Fruit fly (Drosophila melanogaster): ENCODE results near the gene DCTN1-p150.
A peak's percentile ranks its signal among the peaks of the same experiment; 100 is the strongest.

DCTN1-p150 gene

DNA sequence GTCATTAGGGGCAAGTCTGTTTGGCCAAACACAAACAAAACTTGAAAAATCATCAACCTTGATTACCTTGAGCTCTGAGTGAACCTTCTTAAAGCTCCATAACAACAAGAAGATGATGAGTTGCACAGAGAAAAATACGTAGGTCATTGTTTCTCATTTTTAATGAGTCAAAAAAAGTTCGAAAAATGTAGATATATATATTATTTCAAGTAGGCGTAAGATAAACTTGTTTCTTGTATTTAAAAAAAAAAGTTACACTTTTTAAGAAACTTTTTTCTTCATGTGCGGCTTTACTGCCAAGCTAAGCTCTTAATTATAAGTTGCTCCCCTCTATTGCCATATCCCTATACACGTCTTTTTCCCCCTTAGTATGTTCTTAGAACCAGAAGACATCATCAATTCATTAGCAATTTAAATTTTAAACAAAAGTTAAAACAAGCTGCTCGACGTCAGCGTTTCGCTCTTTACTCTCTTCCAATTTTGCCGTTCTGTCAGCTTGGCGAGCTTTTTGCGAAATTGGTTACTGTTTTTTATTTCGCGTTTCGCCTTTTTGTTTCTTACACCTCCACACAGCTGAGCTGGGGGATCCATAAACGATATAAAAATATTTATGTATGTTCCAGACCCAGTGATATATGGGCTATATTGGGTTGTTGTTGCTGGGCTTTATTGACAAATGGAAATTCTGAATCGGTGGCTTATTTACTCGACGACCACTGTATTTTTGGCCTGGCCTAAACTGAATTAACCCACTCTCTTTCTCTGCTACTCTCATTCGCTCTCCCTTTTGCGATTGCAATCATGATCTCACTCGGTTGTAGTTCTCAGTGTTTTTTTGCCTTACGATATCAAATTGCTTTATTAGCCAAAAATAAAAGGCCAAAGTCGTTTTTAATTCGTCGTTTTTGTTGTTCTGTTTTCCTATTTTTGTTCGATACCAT lies 5.6 kb upstream of the DCTN1-p150 start:
- TF ChIP-seq ovo (GFP tag; optimal IDR thresholded peaks at IDR 0.05): no peak
- TF ChIP-seq tj (GFP tag; optimal IDR thresholded peaks at IDR 0.05): peak; percentile 61
- no peak for TF ChIP-seq Clk (GFP tag; optimal IDR thresholded peaks at IDR 0.05)
- peak; percentile 6 for TF ChIP-seq bab1 (GFP tag; optimal IDR thresholded peaks at IDR 0.05)
- no peak for TF ChIP-seq Mnt (GFP tag; optimal IDR thresholded peaks at IDR 0.05)
- no peak for TF ChIP-seq CG7045 (GFP tag; optimal IDR thresholded peaks at IDR 0.05)
- TF ChIP-seq toe (GFP tag; optimal IDR thresholded peaks at IDR 0.05): no peak
- peak; percentile 24 for TF ChIP-seq Crg-1 (GFP tag; optimal IDR thresholded peaks at IDR 0.05)
- peak; percentile 68 for TF ChIP-seq kay (GFP tag; ENCODE audit: borderline replicate concordance)
- TF ChIP-seq Hr96 (GFP tag; optimal IDR thresholded peaks at IDR 0.05): no peak

DNA sequence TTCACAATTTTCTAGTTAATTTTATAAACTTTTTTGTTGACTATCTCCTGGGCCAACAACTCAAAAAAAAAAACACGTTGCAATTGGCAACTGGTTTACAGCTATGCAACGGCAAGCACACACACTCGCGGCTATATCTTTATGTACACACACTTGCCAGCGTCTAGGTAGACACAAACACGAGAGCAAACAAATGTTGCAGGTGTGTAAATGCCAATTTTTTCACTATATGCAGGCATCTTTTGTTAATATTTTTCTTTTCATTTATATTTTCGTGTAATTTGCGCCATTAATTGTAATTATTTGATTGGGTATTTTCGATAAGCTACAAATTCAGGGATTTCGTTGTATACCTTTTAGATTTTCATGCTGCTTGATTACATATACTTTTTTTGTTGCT lies 4.5 kb upstream of the DCTN1-p150 start:
- TF ChIP-seq CG7101 (tag; optimal IDR thresholded peaks at IDR 0.05) (peak; percentile 9), cic (GFP tag; optimal IDR thresholded peaks at IDR 0.05) (no peak), CG1620 (GFP tag; optimal IDR thresholded peaks at IDR 0.05) (no peak), Clk (GFP tag; optimal IDR thresholded peaks at IDR 0.05) (no peak), Crg-1 (GFP tag; optimal IDR thresholded peaks at IDR 0.05) (peak; percentile 47)

DNA sequence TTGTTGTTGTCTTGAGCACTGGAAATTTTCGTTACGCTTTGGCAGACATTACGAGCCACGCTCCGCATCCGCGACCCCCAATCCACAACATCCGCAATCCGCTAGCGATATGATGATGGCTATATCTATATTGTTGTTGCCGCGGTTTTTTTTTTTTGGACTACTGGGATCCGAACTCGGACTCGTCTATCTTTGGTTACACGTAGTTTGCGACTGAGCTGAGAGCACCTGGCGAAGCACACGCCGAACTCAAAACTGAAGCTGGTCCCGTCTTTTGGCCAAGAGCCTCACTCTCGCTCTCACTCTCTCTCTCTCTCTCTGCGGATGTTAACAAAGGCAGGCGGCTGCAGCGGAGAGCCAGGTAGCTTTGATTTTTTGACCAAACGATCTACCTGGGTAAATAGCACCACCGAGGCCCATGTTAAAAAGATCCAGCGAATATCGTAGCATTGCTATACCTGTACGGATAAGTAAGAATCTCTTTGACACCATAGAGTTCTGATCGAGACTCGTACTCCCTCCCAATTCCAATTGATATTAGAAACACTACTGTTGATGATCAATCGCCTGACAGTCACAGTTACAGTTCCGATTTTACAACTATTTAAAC lies 4.0 kb upstream of the DCTN1-p150 start, which contains the start of gene Rgl:
TSS of gene Rgl (minus strand) at position 219 of the 610 bp plus-strand sequence.
- TF ChIP-seq tj (GFP tag; optimal IDR thresholded peaks at IDR 0.05) (peak; percentile 23), Clk (GFP tag; optimal IDR thresholded peaks at IDR 0.05) (no peak)

DNA sequence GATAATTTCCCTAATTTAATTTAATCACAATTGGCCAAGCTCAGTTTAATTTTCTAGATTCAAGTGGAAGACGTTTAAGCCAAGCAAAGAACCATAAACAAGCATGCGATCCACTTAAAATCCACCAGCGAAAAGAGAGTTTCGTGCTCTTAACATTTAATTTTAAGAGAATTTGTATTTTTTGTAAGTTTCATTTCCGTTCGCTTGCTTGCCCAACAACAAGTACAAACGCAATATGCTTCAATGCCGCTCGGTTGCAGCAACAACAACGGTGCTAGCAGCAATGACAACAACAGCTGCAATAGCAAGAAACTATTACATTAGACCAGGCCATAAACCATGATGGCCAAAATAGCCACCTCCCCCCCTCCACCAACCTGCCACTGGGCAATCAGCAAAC lies 5.7 kb downstream of the DCTN1-p150 start:
- TF ChIP-seq Hr96 (GFP tag; optimal IDR thresholded peaks at IDR 0.05) (no peak), CG11617 (GFP tag; optimal IDR thresholded peaks at IDR 0.05) (no peak), Crg-1 (GFP tag; optimal IDR thresholded peaks at IDR 0.05) (no peak), CG7101 (tag; optimal IDR thresholded peaks at IDR 0.05) (no peak), CG1620 (GFP tag; optimal IDR thresholded peaks at IDR 0.05) (no peak)

DNA sequence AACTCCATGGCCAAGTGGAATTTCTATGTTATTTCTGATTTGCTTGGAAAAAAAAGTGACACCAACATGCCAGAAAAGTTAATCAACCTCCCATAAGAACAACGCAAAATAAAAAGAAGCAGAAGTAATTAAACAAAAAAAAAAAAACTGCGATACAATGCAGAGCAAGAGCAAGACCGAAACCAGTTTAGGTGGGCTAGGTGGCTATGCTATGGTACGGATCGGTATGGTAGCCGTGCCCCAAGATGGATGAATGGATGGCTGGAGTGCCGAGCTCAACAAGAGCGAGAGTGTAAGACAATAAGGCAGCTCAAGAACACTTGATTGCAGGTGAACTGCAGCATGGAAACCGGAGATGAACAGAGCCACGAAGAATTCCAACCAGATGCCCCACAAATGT lies 7.6 kb downstream of the DCTN1-p150 start:
- no peak for TF ChIP-seq cnc (optimal IDR thresholded peaks at IDR 0.05)
- no peak for TF ChIP-seq ovo (GFP tag; optimal IDR thresholded peaks at IDR 0.05)
- TF ChIP-seq Hr96 (GFP tag; optimal IDR thresholded peaks at IDR 0.05): no peak
- no peak for TF ChIP-seq Crg-1 (GFP tag; optimal IDR thresholded peaks at IDR 0.05)
- TF ChIP-seq toe (GFP tag; optimal IDR thresholded peaks at IDR 0.05): no peak
- no peak for TF ChIP-seq Mnt (GFP tag; optimal IDR thresholded peaks at IDR 0.05)
- no peak for TF ChIP-seq CG12768 (GFP tag; optimal IDR thresholded peaks at IDR 0.05)
- no peak for TF ChIP-seq bab1 (GFP tag; optimal IDR thresholded peaks at IDR 0.05)
- TF ChIP-seq CG7101 (tag; optimal IDR thresholded peaks at IDR 0.05): no peak
- no peak for TF ChIP-seq pad (GFP tag; optimal IDR thresholded peaks at IDR 0.05)
- TF ChIP-seq CG33017 (tag; optimal IDR thresholded peaks at IDR 0.05): no peak
- TF ChIP-seq Clk (GFP tag; optimal IDR thresholded peaks at IDR 0.05): no peak
- no peak for TF ChIP-seq cic (GFP tag; optimal IDR thresholded peaks at IDR 0.05)
- no peak for TF ChIP-seq CG1620 (GFP tag; optimal IDR thresholded peaks at IDR 0.05)
- TF ChIP-seq kay (GFP tag; ENCODE audit: borderline replicate concordance): no peak
- no peak for TF ChIP-seq tj (GFP tag; optimal IDR thresholded peaks at IDR 0.05)
- TF ChIP-seq CG5204 (GFP tag; optimal IDR thresholded peaks at IDR 0.05): no peak
- no peak for TF ChIP-seq CG14711 (tag; optimal IDR thresholded peaks at IDR 0.05)

DNA sequence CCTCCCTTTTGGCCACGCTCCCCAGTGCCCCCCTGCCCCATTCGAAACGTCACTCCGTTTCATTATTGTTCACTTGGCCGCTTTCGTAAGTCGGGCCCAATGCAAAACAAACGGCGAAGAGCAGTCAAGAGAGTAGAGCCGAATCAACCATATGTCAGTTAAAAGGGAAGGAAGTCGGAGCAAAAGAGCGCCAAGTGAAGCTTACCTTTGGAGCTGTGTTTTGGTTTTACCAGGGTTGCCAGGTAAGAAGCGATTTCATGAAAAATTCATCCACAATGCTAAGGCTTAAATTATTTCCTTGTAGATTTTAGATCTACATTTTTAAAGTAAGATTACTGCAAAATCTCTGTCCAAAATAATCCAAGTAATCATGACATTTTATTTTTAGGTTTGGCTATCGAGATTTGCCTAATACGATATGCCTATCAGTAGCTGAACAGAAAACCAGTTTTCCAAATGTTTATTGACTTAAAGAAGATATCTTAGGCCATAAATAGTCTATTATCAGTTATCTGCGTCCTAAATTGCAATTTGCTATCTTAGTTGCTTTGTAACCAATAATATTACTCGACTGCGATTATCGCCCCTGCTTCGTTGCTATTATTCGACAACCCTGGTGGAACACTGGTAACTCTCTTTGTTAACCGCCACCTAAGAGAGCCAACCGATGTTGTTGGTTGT lies 9.4 kb downstream of the DCTN1-p150 start:
- TF ChIP-seq CG14711 (tag; optimal IDR thresholded peaks at IDR 0.05) (peak; percentile 82), CG5204 (GFP tag; optimal IDR thresholded peaks at IDR 0.05) (peak; percentile 88), toe (GFP tag; optimal IDR thresholded peaks at IDR 0.05) (peak; percentile 84), Hr96 (GFP tag; optimal IDR thresholded peaks at IDR 0.05) (peak; percentile 86), Mnt (GFP tag; optimal IDR thresholded peaks at IDR 0.05) (no peak), Crg-1 (GFP tag; optimal IDR thresholded peaks at IDR 0.05) (peak; percentile 82), CG11617 (GFP tag; optimal IDR thresholded peaks at IDR 0.05) (peak; percentile 90), bab1 (GFP tag; optimal IDR thresholded peaks at IDR 0.05) (peak; percentile 95), CG7101 (tag; optimal IDR thresholded peaks at IDR 0.05) (peak; percentile 74), CG7045 (GFP tag; optimal IDR thresholded peaks at IDR 0.05) (peak; percentile 90), Clk (GFP tag; optimal IDR thresholded peaks at IDR 0.05) (peak; percentile 57), pad (GFP tag; optimal IDR thresholded peaks at IDR 0.05) (peak; percentile 72), cnc (optimal IDR thresholded peaks at IDR 0.05) (no peak), ovo (GFP tag; optimal IDR thresholded peaks at IDR 0.05) (peak; percentile 25), tj (GFP tag; optimal IDR thresholded peaks at IDR 0.05) (peak; percentile 57), cic (GFP tag; optimal IDR thresholded peaks at IDR 0.05) (no peak), kay (GFP tag; ENCODE audit: borderline replicate concordance) (peak; percentile 38), CG33017 (tag; optimal IDR thresholded peaks at IDR 0.05) (peak; percentile 65), CG1620 (GFP tag; optimal IDR thresholded peaks at IDR 0.05) (peak; percentile 73), CG12768 (GFP tag; optimal IDR thresholded peaks at IDR 0.05) (peak; percentile 83)

All from whole organism, adult.